Fruit fly (Drosophila melanogaster): ENCODE results near the gene CG3706.

Gene CG3706

dm6 chrX:933997-934396 lies 1.7 kb upstream of the CG3706 start:
- no peak for TF ChIP-seq ey (GFP tag; optimal IDR thresholded peaks at IDR 0.05)
- TF ChIP-seq Dfd (GFP tag; optimal IDR thresholded peaks at IDR 0.05) = peak; percentile 84
- no peak for TF ChIP-seq pan (optimal IDR thresholded peaks at IDR 0.05)
- TF ChIP-seq GATAd (GFP tag; optimal IDR thresholded peaks at IDR 0.05) = no peak

DNA sequence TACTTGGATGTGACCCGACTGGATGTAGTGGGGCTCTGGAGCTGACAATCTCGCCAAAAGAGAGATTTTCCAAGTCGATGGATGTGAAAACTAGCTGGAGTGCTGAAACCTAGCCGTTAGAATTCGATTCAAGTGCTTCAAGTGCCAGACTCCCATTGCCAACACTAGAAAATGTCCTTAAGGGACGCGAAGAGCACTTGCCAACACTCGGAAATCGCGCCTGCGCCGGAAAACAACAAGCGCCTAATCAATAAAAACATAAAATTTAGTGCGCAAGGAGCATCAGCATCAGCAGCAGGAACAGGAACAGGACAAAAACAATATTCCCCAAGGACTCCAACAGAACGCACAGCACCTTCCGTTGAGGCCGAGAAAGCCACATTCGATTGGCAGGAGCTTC lies 584 bp upstream of the CG3706 start:
- TF ChIP-seq woc (GFP tag; optimal IDR thresholded peaks at IDR 0.05) = no peak
- TF ChIP-seq GATAd (GFP tag; optimal IDR thresholded peaks at IDR 0.05) = no peak
- TF ChIP-seq CG32264 (GFP tag; optimal IDR thresholded peaks at IDR 0.05) = no peak
- TF ChIP-seq sage (GFP tag; optimal IDR thresholded peaks at IDR 0.05) = no peak
- no peak for TF ChIP-seq Abd-B (GFP tag; optimal IDR thresholded peaks at IDR 0.05)
- no peak for TF ChIP-seq h (GFP tag; optimal IDR thresholded peaks at IDR 0.05)
- TF ChIP-seq Sp1 (GFP tag; optimal IDR thresholded peaks at IDR 0.05) = no peak

DNA sequence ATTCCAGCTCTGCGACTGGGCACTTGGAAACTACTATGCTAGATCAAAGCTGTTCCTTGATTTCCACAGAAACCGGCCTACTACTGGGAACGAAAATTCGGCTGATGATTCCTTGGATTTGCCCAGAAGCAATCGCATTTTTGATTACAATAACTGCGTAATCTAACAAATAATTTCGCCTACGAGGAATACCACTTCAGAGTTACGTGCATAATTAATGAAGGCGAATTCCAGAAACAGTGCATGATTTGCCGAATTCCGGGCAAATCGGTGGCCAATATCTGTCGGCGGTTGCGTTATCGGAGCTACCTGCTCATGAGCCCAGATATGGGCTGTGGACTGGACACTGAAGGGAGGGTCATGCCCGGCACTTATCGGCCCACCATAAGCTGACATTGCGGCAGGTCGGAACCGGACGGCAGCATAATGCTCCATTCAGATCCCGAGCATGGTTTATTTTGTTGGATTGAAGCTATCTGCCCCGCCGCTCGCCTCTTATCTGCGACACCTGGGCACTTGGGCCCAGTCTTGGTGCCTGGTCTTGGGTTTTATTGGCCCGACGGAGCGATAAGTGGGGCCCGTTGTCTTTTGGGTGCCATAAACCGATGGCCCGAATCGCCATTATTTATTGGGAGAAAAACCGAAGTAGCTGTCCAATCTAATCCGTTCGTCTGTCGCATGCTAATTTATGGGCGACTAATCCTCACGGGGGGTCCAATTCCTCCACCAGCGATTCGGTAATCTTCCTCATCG lies 2.1 kb downstream of the CG3706 start, which contains the start of gene CG3708:
Gene CG3708 (minus strand): TSS at position 51 of the 753 bp plus-strand sequence.
- TF ChIP-seq OdsH (GFP tag; optimal IDR thresholded peaks at IDR 0.05) (no peak), ey (GFP tag; optimal IDR thresholded peaks at IDR 0.05) (no peak), dmrt93B (GFP tag; optimal IDR thresholded peaks at IDR 0.05) (no peak), Sp1 (GFP tag; optimal IDR thresholded peaks at IDR 0.05) (no peak), brk (GFP tag; optimal IDR thresholded peaks at IDR 0.05) (no peak), Hr83 (GFP tag; optimal IDR thresholded peaks at IDR 0.05; ENCODE audit: poor library complexity, severe bottlenecking) (no peak), CG32264 (GFP tag; optimal IDR thresholded peaks at IDR 0.05) (no peak), h (GFP tag; optimal IDR thresholded peaks at IDR 0.05) (no peak), fru (GFP tag; optimal IDR thresholded peaks at IDR 0.05) (no peak), CrebA (GFP tag; optimal IDR thresholded peaks at IDR 0.05; ENCODE audit: borderline replicate concordance) (no peak)

DNA sequence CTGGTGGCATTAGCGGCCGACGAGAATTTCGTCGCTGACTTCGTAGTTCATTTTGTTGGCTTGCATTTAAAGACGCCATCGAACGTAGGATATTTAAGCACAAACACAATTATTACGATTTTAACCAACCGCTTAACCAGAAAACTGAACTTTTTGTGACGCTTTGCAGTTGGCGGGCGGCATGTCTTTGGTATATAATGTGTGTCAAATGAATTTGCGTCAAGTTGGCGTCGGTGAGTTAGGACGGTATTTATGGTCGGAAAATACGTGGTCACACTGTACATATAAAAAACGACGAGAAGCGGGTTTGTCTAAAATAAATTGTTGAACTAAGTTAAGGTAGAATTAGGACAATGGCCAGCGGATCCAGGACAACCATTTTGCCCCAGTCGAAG lies 4.4 kb downstream of the CG3706 start, which contains the start of the genes CG43867 and MED22:
Gene CG43867 (minus strand): TSS at position 113 of the 395 bp plus-strand sequence.
Gene MED22 (plus strand): TSS at position 277 of the 395 bp plus-strand sequence.
- no peak for TF ChIP-seq h (GFP tag; optimal IDR thresholded peaks at IDR 0.05)
- no peak for TF ChIP-seq rgr (GFP tag; optimal IDR thresholded peaks at IDR 0.05)
- TF ChIP-seq N (GFP tag; optimal IDR thresholded peaks at IDR 0.05) = no peak
- no peak for TF ChIP-seq woc (GFP tag; optimal IDR thresholded peaks at IDR 0.05)
- no peak for TF ChIP-seq OdsH (GFP tag; optimal IDR thresholded peaks at IDR 0.05)
- TF ChIP-seq foxo (GFP tag; optimal IDR thresholded peaks at IDR 0.05) = no peak
- no peak for TF ChIP-seq dsf (GFP tag; optimal IDR thresholded peaks at IDR 0.05; ENCODE audit: borderline replicate concordance)
- TF ChIP-seq usp (GFP tag; optimal IDR thresholded peaks at IDR 0.05) = no peak
- TF ChIP-seq lola (GFP tag; optimal IDR thresholded peaks at IDR 0.05) = no peak
- TF ChIP-seq Dif (GFP tag; optimal IDR thresholded peaks at IDR 0.05; ENCODE audit: partially characterized antibody) = no peak
- no peak for TF ChIP-seq Hr83 (GFP tag; optimal IDR thresholded peaks at IDR 0.05; ENCODE audit: poor library complexity, severe bottlenecking)
- TF ChIP-seq ey (GFP tag; optimal IDR thresholded peaks at IDR 0.05) = no peak
- TF ChIP-seq pan (optimal IDR thresholded peaks at IDR 0.05) = no peak
- TF ChIP-seq CG32264 (GFP tag; optimal IDR thresholded peaks at IDR 0.05) = no peak
- no peak for TF ChIP-seq Vsx2 (GFP tag; optimal IDR thresholded peaks at IDR 0.05; ENCODE audit: partially characterized antibody)
- TF ChIP-seq Jra (GFP tag; optimal IDR thresholded peaks at IDR 0.05) = no peak
- TF ChIP-seq Myc (optimal IDR thresholded peaks at IDR 0.05) = no peak

- TF ChIP-seq GATAd (GFP tag; optimal IDR thresholded peaks at IDR 0.05) = no peak
- TF ChIP-seq Dfd (GFP tag; optimal IDR thresholded peaks at IDR 0.05) = no peak
Observed at dm6 chrX:927209-927862, 4.9 kb downstream of the CG3706 start, which contains the start of gene Lztr1. Lztr1 (minus strand) TSS chrX:927582.

DNA sequence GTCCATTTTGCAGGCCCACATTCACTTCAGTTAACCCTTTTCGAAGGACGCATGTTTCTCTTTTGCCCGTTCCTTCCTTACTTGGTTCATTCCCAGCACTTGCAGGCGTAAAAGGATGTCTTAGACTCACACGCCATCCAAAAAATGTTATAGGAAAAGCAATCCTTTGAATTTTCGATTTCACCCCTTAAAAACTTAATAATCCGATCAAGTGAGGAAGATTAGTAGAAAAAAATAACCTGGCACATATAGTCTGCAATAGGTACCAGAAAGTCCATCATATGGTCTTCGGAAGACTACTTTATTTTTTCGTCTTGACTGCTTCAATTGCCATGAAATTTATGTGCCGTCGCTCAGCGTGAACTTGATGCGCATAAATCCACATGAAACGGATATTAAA lies 10.9 kb downstream of the CG3706 start:
- peak; percentile 32 for TF ChIP-seq ey (GFP tag; optimal IDR thresholded peaks at IDR 0.05)
- TF ChIP-seq psq (GFP tag; optimal IDR thresholded peaks at IDR 0.05) = peak; percentile 8
- peak; percentile 49 for TF ChIP-seq h (GFP tag; optimal IDR thresholded peaks at IDR 0.05)
- TF ChIP-seq woc (GFP tag; optimal IDR thresholded peaks at IDR 0.05) = no peak
- no peak for TF ChIP-seq Mio (GFP tag; optimal IDR thresholded peaks at IDR 0.05)
- TF ChIP-seq rgr (GFP tag; optimal IDR thresholded peaks at IDR 0.05) = peak; percentile 34
- TF ChIP-seq Vsx2 (GFP tag; optimal IDR thresholded peaks at IDR 0.05; ENCODE audit: partially characterized antibody) = no peak
- TF ChIP-seq Hr78 (GFP tag; optimal IDR thresholded peaks at IDR 0.05) = no peak
- TF ChIP-seq HLH106 (tag; optimal IDR thresholded peaks at IDR 0.05) = peak; percentile 17
- TF ChIP-seq CrebA (GFP tag; optimal IDR thresholded peaks at IDR 0.05; ENCODE audit: borderline replicate concordance) = no peak

Data from whole organism, wandering third instar larva.